Fruit fly (Drosophila melanogaster): ENCODE data around the gene Ppn.

Ppn gene

DNA sequence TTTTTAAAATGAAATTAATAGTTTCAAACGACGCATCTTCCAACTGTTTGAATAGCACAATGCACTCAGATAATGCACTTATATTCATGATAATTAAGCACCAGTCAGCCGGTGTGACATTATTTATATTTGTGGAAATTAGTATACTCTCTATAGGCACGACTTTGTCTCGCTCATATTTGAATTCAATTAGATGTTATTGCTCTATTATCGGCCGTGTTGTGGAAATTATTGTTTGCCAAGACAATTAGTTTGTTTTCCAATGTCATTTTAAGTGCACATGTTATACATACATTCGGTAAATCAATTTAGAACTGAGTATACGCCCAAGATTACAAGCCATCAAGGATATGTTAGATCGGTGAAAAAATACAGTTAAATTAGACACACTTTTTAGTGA, 12.9 kb upstream of the Ppn start:
- TF ChIP-seq h (optimal IDR thresholded peaks at IDR 0.05) = no peak
- no peak for TF ChIP-seq ttk (optimal IDR thresholded peaks at IDR 0.05)

DNA sequence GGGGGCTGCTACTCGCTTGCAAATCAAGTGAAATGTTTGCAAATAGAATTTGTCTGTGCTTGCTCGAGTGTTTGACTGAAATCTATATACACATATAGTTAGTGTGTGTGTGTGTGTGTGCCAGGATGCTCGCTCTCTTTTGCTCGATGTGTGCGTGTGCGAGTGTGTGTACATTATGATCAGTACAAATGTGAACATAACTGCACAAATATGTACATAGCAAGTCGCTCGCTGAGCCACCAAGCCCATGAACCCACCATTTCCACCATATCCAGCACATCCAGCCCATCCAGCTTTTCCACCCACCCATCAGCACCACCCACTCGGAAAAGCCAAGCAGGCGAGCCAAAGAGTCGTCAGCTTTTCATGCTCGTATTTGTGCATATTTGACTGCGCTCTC, 12.1 kb upstream of the Ppn start:
- TF ChIP-seq psq (optimal IDR thresholded peaks at IDR 0.05) (no peak), insv (optimal IDR thresholded peaks at IDR 0.05) (no peak), Myc (optimal IDR thresholded peaks at IDR 0.05) (no peak), h (optimal IDR thresholded peaks at IDR 0.05) (no peak), Sin3A (optimal IDR thresholded peaks at IDR 0.05) (no peak), ttk (optimal IDR thresholded peaks at IDR 0.05) (no peak)

DNA sequence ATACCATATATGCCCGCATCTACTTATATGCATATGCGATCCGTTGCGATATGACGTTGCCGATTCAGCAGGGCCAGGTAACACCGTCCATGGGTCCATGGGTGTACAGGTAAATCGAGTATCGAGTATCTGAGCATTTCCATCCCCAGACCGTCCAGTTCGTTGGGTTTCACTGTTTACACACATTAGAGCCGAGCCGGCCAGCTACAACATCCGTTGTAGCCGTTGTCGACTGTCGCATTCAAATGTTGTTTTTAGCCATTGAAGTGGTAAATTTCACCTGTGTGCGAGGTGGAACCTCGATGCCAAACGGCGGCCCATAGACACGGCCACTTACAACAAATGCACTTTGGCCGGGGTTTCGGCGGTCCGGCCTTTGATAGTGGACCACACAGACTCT, 8.3 kb upstream of the Ppn start:
- TF ChIP-seq Sin3A (optimal IDR thresholded peaks at IDR 0.05) (no peak), h (optimal IDR thresholded peaks at IDR 0.05) (no peak), Myc (optimal IDR thresholded peaks at IDR 0.05) (no peak), psq (optimal IDR thresholded peaks at IDR 0.05) (no peak), ttk (optimal IDR thresholded peaks at IDR 0.05) (no peak), insv (optimal IDR thresholded peaks at IDR 0.05) (no peak)

DNA sequence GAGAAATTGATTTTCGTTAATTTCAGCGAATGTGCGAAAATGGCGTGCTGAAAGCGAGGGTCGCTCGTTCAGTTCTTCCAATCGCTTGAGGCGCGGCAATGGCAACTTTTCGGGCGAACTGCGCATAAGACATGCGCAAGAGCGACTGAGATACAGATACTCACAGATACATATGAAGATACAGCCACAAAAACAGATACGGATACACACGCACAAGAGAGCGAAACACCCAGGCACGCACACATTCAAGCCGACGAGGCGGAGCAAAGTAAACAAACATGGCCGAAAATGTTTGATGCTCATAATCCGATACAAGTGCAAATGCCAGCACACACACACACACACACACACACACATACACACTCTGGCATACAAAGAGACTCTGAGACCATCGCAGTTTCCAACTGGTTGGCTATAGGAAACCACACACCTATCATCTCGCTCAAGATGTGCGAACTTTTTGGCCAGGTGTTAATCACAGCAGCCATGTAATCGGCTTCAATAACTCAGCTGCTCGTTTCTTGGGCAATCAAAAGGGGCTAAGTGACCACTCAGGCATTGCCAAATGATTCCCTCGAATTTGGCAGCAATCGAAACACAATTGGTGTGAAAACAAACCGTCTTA, 7.1 kb upstream of the Ppn start:
- TF ChIP-seq Myc (optimal IDR thresholded peaks at IDR 0.05) (no peak), psq (optimal IDR thresholded peaks at IDR 0.05) (no peak), ttk (optimal IDR thresholded peaks at IDR 0.05) (no peak), h (optimal IDR thresholded peaks at IDR 0.05) (no peak), insv (optimal IDR thresholded peaks at IDR 0.05) (no peak), Sin3A (optimal IDR thresholded peaks at IDR 0.05) (no peak)

DNA sequence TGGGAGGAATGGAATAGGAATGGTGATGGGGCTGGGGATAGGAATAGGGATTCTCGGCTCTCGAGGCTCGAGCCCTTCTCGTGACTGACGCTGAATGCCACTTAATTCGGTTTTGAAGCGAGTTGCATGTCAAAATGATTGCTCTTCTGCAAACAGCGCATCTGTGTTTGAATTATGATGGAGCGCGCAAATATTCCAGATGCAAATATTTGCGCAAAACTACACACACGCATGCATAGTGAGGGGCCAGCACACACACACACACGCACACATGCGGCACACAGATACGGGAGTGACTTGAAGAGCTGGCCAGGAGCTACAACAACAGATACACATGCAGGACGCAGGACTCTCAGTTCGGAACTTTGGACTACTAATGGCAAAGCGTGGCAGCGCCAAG, 5.5 kb upstream of the Ppn start:
- TF ChIP-seq ttk (optimal IDR thresholded peaks at IDR 0.05) = no peak
- TF ChIP-seq Sin3A (optimal IDR thresholded peaks at IDR 0.05) = no peak
- no peak for TF ChIP-seq h (optimal IDR thresholded peaks at IDR 0.05)
- TF ChIP-seq Myc (optimal IDR thresholded peaks at IDR 0.05) = no peak
- TF ChIP-seq psq (optimal IDR thresholded peaks at IDR 0.05) = no peak

DNA sequence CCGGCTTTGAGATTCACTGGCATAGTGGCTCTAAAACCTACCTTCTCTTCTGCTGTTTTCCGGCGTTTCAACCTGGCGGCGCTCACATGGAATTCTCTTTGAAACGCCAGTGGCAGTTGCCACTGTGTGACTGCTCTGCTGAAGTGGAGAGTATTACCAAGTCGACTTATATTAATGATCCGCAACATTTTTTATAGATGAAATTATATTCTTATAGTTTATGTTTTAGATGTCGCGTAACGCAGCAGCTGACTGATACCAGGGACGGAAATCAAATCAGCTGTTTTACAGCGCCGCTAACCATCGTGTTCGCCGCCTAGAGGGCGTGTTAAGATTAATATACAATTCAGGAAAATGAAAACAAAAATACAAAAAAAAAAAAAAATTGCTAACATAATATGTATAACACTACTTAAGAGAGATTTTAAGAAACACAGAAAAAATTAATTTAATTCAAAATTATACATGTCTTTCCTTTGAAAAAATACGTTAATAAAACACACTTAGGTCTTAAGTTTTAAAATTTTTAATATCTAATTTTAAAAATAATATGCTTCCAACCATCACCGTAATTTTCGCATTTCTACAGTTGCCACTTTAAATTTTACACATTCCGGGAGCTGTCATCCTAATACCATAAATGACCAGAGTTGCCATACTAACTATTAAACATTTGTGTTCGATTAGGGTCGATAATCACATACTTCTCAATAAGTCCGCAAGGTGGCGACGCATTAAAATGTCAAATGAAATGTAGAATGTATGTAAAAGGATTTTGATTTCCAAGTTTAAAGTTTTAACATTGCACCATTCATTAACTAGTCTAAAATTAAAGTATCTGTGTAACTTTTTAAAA, 4.6 kb upstream of the Ppn start, which contains the start of gene mIF2:
mIF2 (minus strand) TSS at position 280 of the 856 bp plus-strand sequence.
- TF ChIP-seq insv (optimal IDR thresholded peaks at IDR 0.05) (no peak), ttk (optimal IDR thresholded peaks at IDR 0.05) (no peak), Sin3A (optimal IDR thresholded peaks at IDR 0.05) (no peak), h (optimal IDR thresholded peaks at IDR 0.05) (no peak), psq (optimal IDR thresholded peaks at IDR 0.05) (no peak), Myc (optimal IDR thresholded peaks at IDR 0.05) (no peak)

DNA sequence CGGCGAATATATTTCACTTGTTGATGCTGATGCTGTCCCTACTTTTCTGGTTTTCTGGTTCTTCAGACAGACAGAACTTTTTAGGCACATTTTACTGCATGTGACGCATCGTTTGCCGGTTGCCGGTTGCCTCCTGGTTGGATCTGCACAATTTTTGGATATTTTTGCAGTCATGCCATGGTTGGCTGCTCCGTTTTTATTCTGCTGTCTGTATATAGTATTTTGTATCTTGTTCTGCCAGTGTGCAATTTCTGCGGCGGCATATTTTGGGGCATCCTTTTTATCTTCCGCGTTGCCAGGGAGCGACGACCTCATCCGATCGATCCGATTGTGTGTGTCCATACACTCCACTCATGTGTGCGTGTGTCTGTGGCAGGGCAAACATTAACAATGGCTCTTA, 3.3 kb downstream of the Ppn start:
- TF ChIP-seq ttk (optimal IDR thresholded peaks at IDR 0.05) = no peak
- TF ChIP-seq insv (optimal IDR thresholded peaks at IDR 0.05) = no peak
- TF ChIP-seq h (optimal IDR thresholded peaks at IDR 0.05) = no peak
- TF ChIP-seq Sin3A (optimal IDR thresholded peaks at IDR 0.05) = no peak
- no peak for TF ChIP-seq psq (optimal IDR thresholded peaks at IDR 0.05)
- TF ChIP-seq Myc (optimal IDR thresholded peaks at IDR 0.05) = no peak

DNA sequence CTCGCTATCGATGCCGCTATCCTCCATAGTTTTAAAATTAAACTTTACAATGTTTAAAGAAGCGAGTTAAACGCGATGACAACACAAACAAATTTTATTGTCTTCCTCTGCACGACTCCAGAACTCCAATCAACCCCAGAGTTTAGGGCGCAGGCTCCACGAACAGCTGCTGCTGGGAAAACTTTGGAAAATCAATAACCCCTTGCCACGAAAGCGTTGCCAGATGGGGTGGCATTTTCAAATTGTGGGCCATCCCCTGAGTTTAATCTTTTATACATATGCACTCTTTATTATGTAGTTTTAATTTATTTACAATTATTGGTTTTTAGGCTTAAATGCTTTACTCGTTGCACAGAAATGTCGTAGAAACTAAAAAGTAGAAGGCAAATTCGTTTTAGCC, 19.7 kb downstream of the Ppn start, which contains the start of gene CG31051:
CG31051 (minus strand) TSS at position 115 of the 400 bp plus-strand sequence.
- TF ChIP-seq insv (optimal IDR thresholded peaks at IDR 0.05) = no peak
- no peak for TF ChIP-seq psq (optimal IDR thresholded peaks at IDR 0.05)
- no peak for TF ChIP-seq Myc (optimal IDR thresholded peaks at IDR 0.05)
- TF ChIP-seq Sin3A (optimal IDR thresholded peaks at IDR 0.05) = no peak
- TF ChIP-seq h (optimal IDR thresholded peaks at IDR 0.05) = no peak
- no peak for TF ChIP-seq ttk (optimal IDR thresholded peaks at IDR 0.05)

DNA sequence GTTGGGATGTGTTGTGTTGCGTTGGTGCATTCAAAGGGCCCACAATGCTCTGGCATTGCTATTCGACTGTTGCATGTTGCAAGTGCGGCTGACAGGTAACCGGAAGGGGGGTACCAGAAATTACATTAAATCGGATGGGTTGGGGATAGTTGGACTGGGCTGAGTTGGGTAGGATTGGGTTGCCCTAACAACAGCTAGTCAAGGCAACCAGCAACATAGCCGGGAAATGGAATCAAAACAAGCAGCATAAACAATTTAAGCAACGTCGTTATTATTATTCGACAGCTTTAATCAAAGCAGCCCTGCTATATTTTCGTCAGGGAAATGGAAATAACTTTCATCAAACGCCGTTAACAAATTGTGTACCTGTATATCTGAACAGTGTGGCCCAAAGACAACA, 53.5 kb downstream of the Ppn start, which contains the start of gene Dhc98D:
Dhc98D (plus strand) TSS at position 301 of the 400 bp plus-strand sequence.
- no peak for TF ChIP-seq h (optimal IDR thresholded peaks at IDR 0.05)
- TF ChIP-seq Myc (optimal IDR thresholded peaks at IDR 0.05) = no peak
- TF ChIP-seq ttk (optimal IDR thresholded peaks at IDR 0.05) = no peak
- TF ChIP-seq insv (optimal IDR thresholded peaks at IDR 0.05) = no peak
- no peak for TF ChIP-seq psq (optimal IDR thresholded peaks at IDR 0.05)
- no peak for TF ChIP-seq Sin3A (optimal IDR thresholded peaks at IDR 0.05)

DNA sequence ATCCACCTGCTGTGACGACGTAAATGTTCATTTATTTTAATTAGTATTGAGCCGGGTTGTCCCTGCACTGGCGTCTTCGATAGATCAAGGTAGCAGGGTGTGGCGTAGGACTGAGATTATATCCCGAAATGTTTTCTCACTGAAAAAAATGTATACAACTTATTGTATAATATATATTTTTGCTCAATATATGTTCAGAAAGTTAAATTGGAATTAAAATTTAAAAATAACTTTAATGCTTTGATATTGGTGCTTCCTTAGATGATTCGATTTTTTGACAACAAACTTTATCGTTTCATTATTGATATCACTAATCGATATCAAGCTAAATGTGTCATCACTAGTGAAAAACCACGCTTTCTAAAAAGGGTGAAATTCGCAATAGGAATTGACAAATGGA, 55.9 kb downstream of the Ppn start, which contains the start of gene CG1894:
CG1894 (plus strand) TSS at position 301 of the 400 bp plus-strand sequence.
- TF ChIP-seq insv (optimal IDR thresholded peaks at IDR 0.05) (no peak), Myc (optimal IDR thresholded peaks at IDR 0.05) (no peak), ttk (optimal IDR thresholded peaks at IDR 0.05) (no peak), Sin3A (optimal IDR thresholded peaks at IDR 0.05) (no peak)
